Worm (Caenorhabditis elegans) whole organism, L4 larva: ENCODE results near the gene gbf-1.

Experiments
- R02D3.7 ChIP-seq: fragments of 150-350 bp; sonication (generic microtip); optimal IDR thresholded peaks from 3 replicates; lab custom pipeline; 2014; ENCODE audit warnings: missing biosample characterization, missing genetic modification characterization
- ZK546.5 ChIP-seq, 2 experiments: sonication (generic microtip); optimal IDR thresholded peaks; 2 replicates each; lab custom pipeline; 2017; ENCODE audit warnings: missing biosample characterization in 2 of 2, missing genetic modification characterization in 2 of 2
- arid-1 ChIP-seq: fragments of 200-800 bp; sonication (Bioruptor generic); conservative IDR thresholded peaks from 2 replicates; pipeline ENCODE4 v1.3.6; 2022; ENCODE audit warnings: missing genetic modification reagents, missing genetic modification characterization, missing compliant biosample characterization
- daf-8 ChIP-seq: fragments of 200-800 bp; sonication (Bioruptor generic); IDR thresholded peaks from 2 replicates; pipeline ENCODE4 v1.3.6; 2022; ENCODE audit warnings: missing genetic modification characterization, missing compliant biosample characterization
- dpl-1 ChIP-seq: fragments of 150-350 bp; optimal IDR thresholded peaks from 2 replicates; lab custom pipeline; 2014; ENCODE audit warnings: missing biosample characterization, missing genetic modification reagents, missing genetic modification characterization
- egl-27 ChIP-seq: sonication (generic microtip); optimal IDR thresholded peaks from 3 replicates; lab custom pipeline; 2017; ENCODE audit warnings: missing biosample characterization, missing genetic modification reagents, missing genetic modification characterization
- nhr-11 ChIP-seq: fragments of 150-350 bp; optimal IDR thresholded peaks from 2 replicates; lab custom pipeline; 2014; ENCODE audit warnings: missing biosample characterization, missing genetic modification characterization
- nhr-6 ChIP-seq: fragments of 150-350 bp; optimal IDR thresholded peaks from 2 replicates; lab custom pipeline; 2014; ENCODE audit warnings: missing biosample characterization, missing genetic modification characterization
- snpc-4 ChIP-seq: fragments of 150-350 bp; optimal IDR thresholded peaks from 2 replicates; lab custom pipeline; 2014; ENCODE audit warnings: missing biosample characterization, missing genetic modification characterization
- ztf-11 ChIP-seq: fragments of 150-350 bp; optimal IDR thresholded peaks from 2 replicates; lab custom pipeline; 2014; ENCODE audit warnings: missing biosample characterization, missing genetic modification characterization

ce11 chrIII:11811839-11812238, 38.4 kb upstream of the gbf-1 start:
- TF ChIP-seq arid-1 (GFP tag; lab: Robert Waterston, UW) (no peak), R02D3.7 (tag; lab: Kevin White, UChicago) (no peak), ZK546.5 (tag; optimal IDR thresholded peaks at IDR 0.05; lab: Kevin White, UChicago) (no peak), snpc-4 (tag; lab: Kevin White, UChicago) (no peak), nhr-6 (tag; lab: Kevin White, UChicago) (no peak), daf-8 (no peak), dpl-1 (no peak), ztf-11 (no peak), egl-27 (tag; lab: Kevin White, UChicago) (no peak), nhr-11 (tag; lab: Kevin White, UChicago) (no peak)
